Fruit fly (Drosophila melanogaster) whole organism, wandering third instar larva: Measurements from ENCODE around the gene t-cup.
A peak's percentile ranks its signal among the peaks of the same experiment; 100 is the strongest.

Experiments used
- Abd-B ChIP-seq: fragments of >200 bp; optimal IDR thresholded peaks from 2 replicates; lab custom pipeline; 2017; ENCODE audit warnings: missing biosample characterization, missing genetic modification characterization
- CG9705 ChIP-seq: fragments of 200-800 bp; sonication (Bioruptor generic); optimal IDR thresholded peaks from 2 replicates; lab custom pipeline; 2018; ENCODE audit warnings: missing biosample characterization, mild to moderate bottlenecking, missing genetic modification characterization
- Dif ChIP-seq: fragments of 200-275, 200-300 bp; sonication (Bioruptor generic); optimal IDR thresholded peaks from 2 replicates; lab custom pipeline; 2018; ENCODE audit warnings: missing biosample characterization, missing genetic modification characterization; ENCODE audit not compliant: partially characterized antibody
- Mio ChIP-seq: sonication (Bioruptor generic); optimal IDR thresholded peaks from 2 replicates; lab custom pipeline; 2016; ENCODE audit warnings: missing biosample characterization, missing genetic modification characterization
- Myc ChIP-seq: fragments of >200 bp; optimal IDR thresholded peaks from 2 replicates; lab custom pipeline; 2017
- N ChIP-seq: fragments of >200 bp; optimal IDR thresholded peaks from 2 replicates; lab custom pipeline; 2018; ENCODE audit warnings: missing biosample characterization, missing external identifiers, missing genetic modification characterization
- Sp1 ChIP-seq: fragments of 200-800 bp; sonication (Bioruptor generic); optimal IDR thresholded peaks from 3 replicates; lab custom pipeline; 2019; ENCODE audit warnings: missing biosample characterization, mild to moderate bottlenecking, missing genetic modification characterization, moderate library complexity
- br ChIP-seq: fragments of 200-800 bp; sonication (Bioruptor generic); optimal IDR thresholded peaks from 2 replicates; lab custom pipeline; 2016; ENCODE audit warnings: missing biosample characterization, missing genetic modification characterization
- foxo ChIP-seq, 2 experiments: fragments of 200-800 bp; sonication (Bioruptor generic); optimal IDR thresholded peaks; 2 replicates in 1 of 2; 3 replicates in 1 of 2; lab custom pipeline; 2016 to 2017; ENCODE audit warnings: missing biosample characterization in 2 of 2, missing genetic modification characterization in 2 of 2
- fru ChIP-seq: fragments of 200-800 bp; sonication (Bioruptor generic); optimal IDR thresholded peaks from 3 replicates; lab custom pipeline; 2016; ENCODE audit warnings: missing biosample characterization, mild to moderate bottlenecking, missing genetic modification characterization
- h ChIP-seq: fragments of 200-800 bp; sonication (Bioruptor generic); optimal IDR thresholded peaks from 3 replicates; lab custom pipeline; 2016; ENCODE audit warnings: missing biosample characterization, mild to moderate bottlenecking, missing genetic modification characterization
- pan ChIP-seq: fragments of >200 bp; optimal IDR thresholded peaks from 2 replicates; lab custom pipeline; 2017
- sage ChIP-seq: fragments of 200-800 bp; sonication (Bioruptor generic); optimal IDR thresholded peaks from 2 replicates; lab custom pipeline; 2016; ENCODE audit warnings: missing biosample characterization, mild to moderate bottlenecking, missing genetic modification characterization
- usp ChIP-seq: fragments of >200 bp; optimal IDR thresholded peaks from 2 replicates; lab custom pipeline; 2017; ENCODE audit warnings: missing biosample characterization, missing genetic modification characterization

DNA sequence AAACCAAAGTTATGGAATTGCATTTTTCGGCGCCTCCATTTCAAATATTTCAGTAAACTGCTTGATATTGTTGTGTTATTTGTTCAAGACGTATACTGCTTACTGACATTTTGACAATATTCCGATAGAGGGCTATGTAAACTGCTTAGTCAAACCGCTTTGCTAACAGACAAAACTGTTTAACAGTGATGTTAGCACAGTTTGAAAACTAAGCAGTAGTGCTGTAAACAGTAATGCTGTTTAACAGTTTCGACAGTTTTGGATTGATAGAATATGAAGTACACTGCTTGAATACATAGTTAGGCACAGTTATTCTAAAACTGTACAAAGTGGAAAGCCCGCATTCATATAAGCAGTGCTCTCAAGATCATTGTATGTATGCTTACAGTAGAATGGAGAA lies 23.1 kb upstream of the t-cup start:
- no peak for TF ChIP-seq usp (GFP tag; lab: Kevin White, UChicago)
- no peak for TF ChIP-seq sage (GFP tag; lab: Kevin White, UChicago)
- TF ChIP-seq br (GFP tag; lab: Kevin White, UChicago), result no peak
- no peak for TF ChIP-seq pan (lab: Kevin White, UChicago)
- TF ChIP-seq fru, result no peak
- TF ChIP-seq Myc (lab: Kevin White, UChicago), result peak; percentile 94
- no peak for TF ChIP-seq Sp1 (GFP tag; lab: Kevin White, UChicago)
- TF ChIP-seq N, result peak; percentile 50
- no peak for TF ChIP-seq CG9705 (GFP tag; lab: Kevin White, UChicago)
- TF ChIP-seq Dif (GFP tag; lab: Kevin White, UChicago), result no peak
- no peak for TF ChIP-seq h
- no peak for TF ChIP-seq Mio
- TF ChIP-seq foxo (GFP tag; optimal IDR thresholded peaks at IDR 0.05; lab: Kevin White, UChicago), result no peak
- no peak for TF ChIP-seq Abd-B (GFP tag; lab: Kevin White, UChicago)
